Fruit fly (Drosophila melanogaster) whole organism, adult: ENCODE results near the gene brn.

Experiments
- CG14711 ChIP-seq: fragments of 200-800 bp; sonication (Bioruptor generic); optimal IDR thresholded peaks from 2 replicates; lab custom pipeline; 2018; ENCODE audit warnings: missing biosample characterization, mild to moderate bottlenecking, missing genetic modification characterization, moderate library complexity
- CG1620 ChIP-seq: fragments of 200-800 bp; sonication (Bioruptor generic); optimal IDR thresholded peaks from 2 replicates; lab custom pipeline; 2016; ENCODE audit warnings: missing biosample characterization, missing genetic modification characterization
- CG5204 ChIP-seq: fragments of 200-800 bp; sonication (Bioruptor generic); optimal IDR thresholded peaks from 2 replicates; lab custom pipeline; 2016; ENCODE audit warnings: missing biosample characterization, missing genetic modification characterization
- CG7045 ChIP-seq: fragments of 200-800 bp; sonication (Bioruptor generic); optimal IDR thresholded peaks from 2 replicates; lab custom pipeline; 2017; ENCODE audit warnings: missing biosample characterization, mild to moderate bottlenecking, missing genetic modification characterization
- kay ChIP-seq: fragments of 200-800 bp; sonication (Bioruptor generic); peaks from one replicate; lab custom pipeline; 2016; ENCODE audit warnings: missing biosample characterization, missing genetic modification characterization, borderline replicate concordance

DNA sequence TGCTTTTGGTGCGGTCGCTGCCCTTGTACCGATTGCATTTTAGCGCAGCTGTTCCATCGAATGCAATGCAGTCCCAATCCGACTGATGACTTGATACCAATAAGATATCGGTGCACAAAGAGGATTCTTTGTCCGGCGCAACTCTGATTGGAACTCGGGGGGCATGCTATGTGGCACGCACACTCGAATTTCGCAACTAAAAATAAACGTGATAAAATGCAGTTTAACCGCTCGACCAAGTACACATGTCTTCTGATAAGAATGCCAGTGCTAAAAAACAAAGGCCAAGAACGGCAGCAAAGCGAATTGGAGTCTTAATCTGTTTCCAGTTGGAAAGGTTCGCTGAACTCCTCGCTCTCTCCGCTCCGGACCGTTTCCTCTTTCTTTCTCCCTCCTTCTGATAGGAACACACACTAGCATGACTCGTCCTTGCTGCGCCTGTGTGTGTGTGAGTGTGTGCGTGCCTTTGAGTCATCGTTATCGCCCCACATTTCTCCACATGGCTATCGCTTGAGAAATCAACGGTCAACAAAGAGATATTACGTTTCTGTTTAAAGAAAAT lies 4.6 kb downstream of the brn start:
- no peak for TF ChIP-seq CG14711
- no peak for TF ChIP-seq CG1620 (GFP tag; lab: Kevin White, UChicago)
- no peak for TF ChIP-seq kay (GFP tag; lab: Kevin White, UChicago)
- no peak for TF ChIP-seq CG7045 (GFP tag; lab: Kevin White, UChicago)
- no peak for TF ChIP-seq CG5204 (GFP tag; lab: Kevin White, UChicago)
